Fruit fly (Drosophila melanogaster) whole organism, embryonic: Measurements from ENCODE around the gene Taf8.

Experiments
- CG31388 ChIP-seq: fragments of 200-800 bp; sonication (Bioruptor generic); optimal IDR thresholded peaks from 2 replicates; lab custom pipeline; 2016; ENCODE audit warnings: missing biosample characterization, missing genetic modification characterization
- CG8281 ChIP-seq: fragments of 200-800 bp; sonication (Bioruptor generic); optimal IDR thresholded peaks from 2 replicates; lab custom pipeline; 2018; ENCODE audit warnings: missing biosample characterization, mild to moderate bottlenecking, missing genetic modification characterization, moderate library complexity
- CoRest ChIP-seq: fragments of 200-800 bp; sonication (Bioruptor generic); optimal IDR thresholded peaks from 3 replicates; lab custom pipeline; 2018; ENCODE audit warnings: missing biosample characterization, mild to moderate bottlenecking, missing genetic modification characterization, moderate library complexity
- Dfd ChIP-seq, 2 experiments: fragments of >200 bp; optimal IDR thresholded peaks; 2 replicates each; lab custom pipeline; 2017; ENCODE audit warnings: missing biosample characterization in 2 of 2, missing genetic modification characterization in 2 of 2
- nom ChIP-seq: fragments of 200-800 bp; sonication (Bioruptor generic); optimal IDR thresholded peaks from 2 replicates; lab custom pipeline; 2017; ENCODE audit warnings: missing biosample characterization, missing genetic modification characterization, mild to moderate bottlenecking, moderate library complexity, missing genetic modification reagents

DNA sequence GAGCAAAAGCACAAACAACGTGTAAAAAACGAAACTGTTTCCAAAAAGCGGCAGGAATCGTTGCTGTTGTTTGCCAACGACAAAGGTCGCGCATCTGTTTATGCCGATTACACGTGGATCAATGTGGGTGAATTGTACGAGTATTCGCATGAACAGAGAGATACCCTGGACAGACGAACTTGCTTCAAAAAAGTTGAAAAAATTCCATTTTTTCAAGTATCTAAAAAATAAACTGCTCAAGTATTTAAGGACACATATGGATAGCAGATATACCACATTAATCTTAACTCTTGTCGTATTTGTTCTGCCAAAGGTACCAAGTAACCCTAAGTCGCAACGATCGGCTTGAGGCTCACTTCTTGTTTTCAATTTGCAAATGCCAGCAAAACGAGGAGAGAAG is 38.2 kb downstream of the Taf8 start:
- TF ChIP-seq Dfd (GFP tag; optimal IDR thresholded peaks at IDR 0.05; lab: Kevin White, UChicago) (no peak), CG31388 (GFP tag; lab: Kevin White, UChicago) (no peak), CG8281 (tag; lab: Kevin White, UChicago) (no peak), nom (GFP tag; lab: Kevin White, UChicago) (no peak), CoRest (tag; lab: Kevin White, UChicago) (no peak)
